Worm (Caenorhabditis elegans) whole organism, L3 larva: ENCODE data around the gene C26H9A.3.

Source experiments
- R02D3.7 ChIP-seq: fragments of 150-350 bp; optimal IDR thresholded peaks from 2 replicates; lab custom pipeline; 2014; ENCODE audit warnings: missing biosample characterization, missing genetic modification characterization
- ama-1 ChIP-seq: fragments of 150-350 bp; optimal IDR thresholded peaks from 2 replicates; lab custom pipeline; 2018
- elt-2 ChIP-seq: sonication (generic microtip); optimal IDR thresholded peaks from 2 replicates; lab custom pipeline; 2016; ENCODE audit warnings: missing genetic modification reagents, mild to moderate bottlenecking, missing genetic modification characterization, missing compliant biosample characterization
- fkh-10 ChIP-seq: sonication (generic microtip); optimal IDR thresholded peaks from 2 replicates; lab custom pipeline; 2017; ENCODE audit warnings: missing biosample characterization, missing genetic modification reagents, missing genetic modification characterization
- fos-1 ChIP-seq: fragments of 150-350 bp; optimal IDR thresholded peaks from 2 replicates; lab custom pipeline; 2014; ENCODE audit warnings: missing biosample characterization, missing genetic modification characterization
- lin-15B ChIP-seq: fragments of 150-350 bp; optimal IDR thresholded peaks from 2 replicates; lab custom pipeline; 2014; ENCODE audit warnings: missing biosample characterization, missing genetic modification characterization
- lin-39 ChIP-seq: fragments of 150-350 bp; optimal IDR thresholded peaks from 2 replicates; lab custom pipeline; 2018; ENCODE audit warnings: missing biosample characterization, missing genetic modification reagents, missing genetic modification characterization
- nhr-25 ChIP-seq: sonication (generic microtip); optimal IDR thresholded peaks from 2 replicates; lab custom pipeline; 2017; ENCODE audit warnings: missing biosample characterization, missing genetic modification characterization
- nhr-76 ChIP-seq: fragments of 150-350 bp; sonication (generic microtip); optimal IDR thresholded peaks from 5 replicates; lab custom pipeline; 2014; ENCODE audit warnings: missing biosample characterization, missing genetic modification characterization
- nhr-77 ChIP-seq: fragments of 150-350 bp; optimal IDR thresholded peaks from 2 replicates; lab custom pipeline; 2014; ENCODE audit warnings: missing biosample characterization, missing genetic modification characterization
- pha-4 ChIP-seq: fragments of 150-350 bp; optimal IDR thresholded peaks from 2 replicates; lab custom pipeline; 2014; ENCODE audit warnings: missing biosample characterization, missing genetic modification reagents, missing genetic modification characterization
- snpc-4 ChIP-seq: fragments of 150-350 bp; optimal IDR thresholded peaks from 2 replicates; lab custom pipeline; 2014; ENCODE audit warnings: missing biosample characterization, missing genetic modification characterization
- tbx-2 ChIP-seq: sonication (generic microtip); optimal IDR thresholded peaks from 2 replicates; lab custom pipeline; 2016; ENCODE audit warnings: mild to moderate bottlenecking, missing genetic modification characterization, missing compliant biosample characterization
- ztf-11 ChIP-seq: fragments of 150-350 bp; optimal IDR thresholded peaks from 2 replicates; lab custom pipeline; 2014; ENCODE audit warnings: missing biosample characterization, missing genetic modification characterization

ce11 chrIV:12640137-12640536 is 926 bp upstream of the C26H9A.3 start, which contains the start of gene vha-7:
- no peak for TF ChIP-seq nhr-77 (tag; lab: Kevin White, UChicago)
- TF ChIP-seq tbx-2 = no peak
- no peak for TF ChIP-seq ztf-11 (tag; lab: Kevin White, UChicago)
- no peak for TF ChIP-seq pha-4 (tag; lab: Kevin White, UChicago)
- no peak for TF ChIP-seq nhr-25
- TF ChIP-seq fkh-10 (GFP tag; lab: Kevin White, UChicago) = no peak
- no peak for TF ChIP-seq lin-39 (tag; lab: Kevin White, UChicago)
- no peak for TF ChIP-seq R02D3.7
- no peak for TF ChIP-seq lin-15B (tag; lab: Kevin White, UChicago)
- TF ChIP-seq ama-1 (lab: Kevin White, UChicago) = no peak
- TF ChIP-seq snpc-4 (tag; lab: Kevin White, UChicago) = no peak
- no peak for TF ChIP-seq fos-1 (tag; lab: Kevin White, UChicago)
- no peak for TF ChIP-seq nhr-76 (tag; lab: Kevin White, UChicago)
- TF ChIP-seq elt-2 = no peak
